Worm (Caenorhabditis elegans): ENCODE results near the gene psf-1.

Gene psf-1

DNA sequence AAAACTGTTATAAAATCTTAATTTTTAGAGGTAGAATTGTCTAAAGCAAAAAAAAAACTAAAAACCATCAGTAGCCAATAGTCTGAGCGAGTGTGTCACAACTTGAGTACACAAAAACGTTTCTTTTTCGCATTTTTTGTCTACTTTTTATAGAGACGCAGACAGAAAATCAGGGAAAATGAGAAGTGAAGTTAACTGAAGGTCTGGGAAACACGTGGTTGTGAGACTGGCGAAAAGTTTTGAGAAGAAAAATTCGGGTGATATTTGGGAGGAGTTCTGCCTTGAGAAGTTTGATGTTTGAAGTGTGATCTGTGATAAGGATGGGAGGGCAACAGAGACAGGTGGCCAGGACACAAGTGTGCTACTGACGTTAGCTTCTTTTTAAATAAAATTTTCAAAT lies 30.9 kb upstream of the psf-1 start:
- TF ChIP-seq pbrm-1 (GFP tag; IDR thresholded peaks at IDR 0.05) = no peak
- TF ChIP-seq dpff-1 (tag; optimal IDR thresholded peaks at IDR 0.05) = no peak
- peak; percentile 49 for TF ChIP-seq B0336.3 (GFP tag; IDR thresholded peaks at IDR 0.05)
- TF ChIP-seq tbp1 (GFP tag; optimal IDR thresholded peaks at IDR 0.05) = peak; percentile 38
- peak; percentile 6 for TF ChIP-seq ztf-18 (tag; optimal IDR thresholded peaks at IDR 0.05)
- TF ChIP-seq ZK185.1 (tag; optimal IDR thresholded peaks at IDR 0.05; ENCODE audit: poor library complexity, severe bottlenecking) = peak; percentile 34
- no peak for TF ChIP-seq atf-7 (tag; optimal IDR thresholded peaks at IDR 0.05)
- TF ChIP-seq him-1 (tag; optimal IDR thresholded peaks at IDR 0.05) = no peak
- TF ChIP-seq ekl-4 (GFP tag; IDR thresholded peaks at IDR 0.05) = 0 out of 2 replicates have a peak, but pooled peaks have one; percentile 19
- peak; percentile 47; the same call in 1 of the 2 replicates for TF ChIP-seq mcd-1 (GFP tag; IDR thresholded peaks at IDR 0.05)
- TF ChIP-seq madf-6 (GFP tag; IDR thresholded peaks at IDR 0.05) = 0 out of 2 replicates have a peak, but pooled peaks have one; percentile 7
- TF ChIP-seq let-526 (GFP tag; IDR thresholded peaks at IDR 0.05) = 0 out of 2 replicates have a peak, but pooled peaks have one; percentile 59
- TF ChIP-seq F22D6.2 (tag; optimal IDR thresholded peaks at IDR 0.05) = peak; percentile 65
- no peak for TF ChIP-seq snpc-4 (GFP tag; optimal IDR thresholded peaks at IDR 0.05)
- peak in 2 of 4 experiments; percentile 19 to 38 for TF ChIP-seq snpc-4 (tag; optimal IDR thresholded peaks at IDR 0.05)
- no peak for TF ChIP-seq ceh-79 (tag; optimal IDR thresholded peaks at IDR 0.05)
- 0 out of 2 replicates have a peak, but pooled peaks have one; percentile 9 for TF ChIP-seq lir-1 (GFP tag; conservative IDR thresholded peaks at IDR 0.05)
- peak; percentile 67 for TF ChIP-seq attf-5 (GFP tag; optimal IDR thresholded peaks at IDR 0.05)
- peak; percentile 32 for TF ChIP-seq die-1 (tag; optimal IDR thresholded peaks at IDR 0.05)
- peak; percentile 40 for TF ChIP-seq lin-54 (GFP tag; optimal IDR thresholded peaks at IDR 0.05)
- TF ChIP-seq nhr-80 (tag; optimal IDR thresholded peaks at IDR 0.05) = peak; percentile 81
- peak; percentile 13 to 26 for TF ChIP-seq let-607 (tag; optimal IDR thresholded peaks at IDR 0.05)
- peak; percentile 78 for TF ChIP-seq somi-1 (GFP tag; optimal IDR thresholded peaks at IDR 0.05)
- peak; percentile 69 for TF ChIP-seq ztf-26 (tag; optimal IDR thresholded peaks at IDR 0.05)
- peak; percentile 3 for TF ChIP-seq ceh-27 (GFP tag; optimal IDR thresholded peaks at IDR 0.05)
- TF ChIP-seq pha-4 (tag; optimal IDR thresholded peaks at IDR 0.05) = peak; percentile 40
- TF ChIP-seq snpc-3.4 (tag; optimal IDR thresholded peaks at IDR 0.05) = no peak
- TF ChIP-seq athp-1 (tag; optimal IDR thresholded peaks at IDR 0.05) = no peak
- TF ChIP-seq Y67H2A.10 (GFP tag; conservative IDR thresholded peaks at IDR 0.05) = no peak
- no peak for TF ChIP-seq ceh-100 (GFP tag; IDR thresholded peaks at IDR 0.05)
- TF ChIP-seq ceh-91 (GFP tag; IDR thresholded peaks at IDR 0.05) = no peak
- TF ChIP-seq C06A6.2 (GFP tag; conservative IDR thresholded peaks at IDR 0.05) = peak; percentile 65; the same call in 1 of the 2 replicates
- TF ChIP-seq madf-3 (GFP tag; IDR thresholded peaks at IDR 0.05) = no peak
- peak; percentile 34 for TF ChIP-seq madf-10 (tag; optimal IDR thresholded peaks at IDR 0.05)
- TF ChIP-seq lin-26 (GFP tag; IDR thresholded peaks at IDR 0.05) = peak; percentile 14; the same call in 1 of the 2 replicates
- TF ChIP-seq lin-40 (tag; optimal IDR thresholded peaks at IDR 0.05) = peak; percentile 73
- peak; percentile 28 for TF ChIP-seq nhr-90 (tag; optimal IDR thresholded peaks at IDR 0.05)
- TF ChIP-seq Y53G8AR.9 (GFP tag; conservative IDR thresholded peaks at IDR 0.05) = 0 out of 2 replicates have a peak, but pooled peaks have one; percentile 26
- TF ChIP-seq tlf-1 (GFP tag; optimal IDR thresholded peaks at IDR 0.05) = no peak
- peak; percentile 90 for TF ChIP-seq ama-1 (optimal IDR thresholded peaks at IDR 0.05)
- TF ChIP-seq ama-1 (GFP tag; optimal IDR thresholded peaks at IDR 0.05) = no peak
- peak; percentile 50; the same call in 1 of the 2 replicates for TF ChIP-seq hmg-1.2 (GFP tag; IDR thresholded peaks at IDR 0.05)
- TF ChIP-seq lin-35 (GFP tag; optimal IDR thresholded peaks at IDR 0.05) = peak in 1 of 3 experiments; percentile 25
- 0 out of 2 replicates have a peak, but pooled peaks have one; percentile 12 for TF ChIP-seq nfyb-1 (GFP tag; IDR thresholded peaks at IDR 0.05)
- 0 out of 2 replicates have a peak, but pooled peaks have one; percentile 9 for TF ChIP-seq C17E4.6 (GFP tag; IDR thresholded peaks at IDR 0.05)
- TF ChIP-seq cebp-1 (GFP tag; IDR thresholded peaks at IDR 0.05) = no peak
- peak; percentile 55 for TF ChIP-seq cebp-1 (tag; optimal IDR thresholded peaks at IDR 0.05)
- no peak for TF ChIP-seq F57A8.1 (GFP tag; optimal IDR thresholded peaks at IDR 0.05)
